Fruit fly (Drosophila melanogaster) whole organism, embryonic: Measurements from ENCODE around the gene CG4820.

Source experiments
- CG10147 ChIP-seq: fragments of 200-800 bp; sonication (Bioruptor generic); optimal IDR thresholded peaks from 2 replicates; lab custom pipeline; 2019; ENCODE audit warnings: missing biosample characterization, mild to moderate bottlenecking, missing genetic modification characterization, moderate library complexity
- CG2199 ChIP-seq: fragments of 200-800 bp; sonication (Bioruptor generic); IDR thresholded peaks from 3 replicates; pipeline ENCODE4 v1.3.6; 2022; ENCODE audit warnings: missing biosample characterization, missing genetic modification characterization
- CG31365 ChIP-seq: fragments of 200-800 bp; sonication (Bioruptor generic); optimal IDR thresholded peaks from 2 replicates; lab custom pipeline; 2018; ENCODE audit warnings: missing biosample characterization, mild to moderate bottlenecking, missing genetic modification characterization
- CG4282 ChIP-seq: fragments of 200-800 bp; sonication (Bioruptor generic); optimal IDR thresholded peaks from 2 replicates; lab custom pipeline; 2016; ENCODE audit warnings: missing biosample characterization, missing genetic modification characterization
- Dp ChIP-seq: fragments of 200-800 bp; sonication (Bioruptor generic); optimal IDR thresholded peaks from 2 replicates; lab custom pipeline; 2018; ENCODE audit warnings: missing biosample characterization, mild to moderate bottlenecking, missing genetic modification characterization, moderate library complexity
- Elba2 ChIP-seq: fragments of 200-800 bp; sonication (Bioruptor generic); optimal IDR thresholded peaks from 3 replicates; lab custom pipeline; 2016; ENCODE audit warnings: missing biosample characterization, missing genetic modification characterization
- disco-r ChIP-seq: fragments of 200-800 bp; sonication (Bioruptor generic); optimal IDR thresholded peaks from 2 replicates; lab custom pipeline; 2016; ENCODE audit warnings: missing biosample characterization, missing genetic modification characterization
- kni ChIP-seq: fragments of 200-800 bp; sonication (Bioruptor generic); optimal IDR thresholded peaks from 3 replicates; lab custom pipeline; 2017; ENCODE audit warnings: mild to moderate bottlenecking, missing biosample characterization, missing genetic modification reagents, missing genetic modification characterization

dm6 chr3R:11219883-11220282 is 3.5 kb downstream of the CG4820 start, which contains the start of gene CG6689:
- TF ChIP-seq disco-r (GFP tag; lab: Kevin White, UChicago) (no peak), CG31365 (tag; lab: Kevin White, UChicago) (no peak), Dp (GFP tag; lab: Kevin White, UChicago) (peak; percentile 69), CG2199 (GFP tag; lab: Robert Waterston, UW) (no peak), Elba2 (GFP tag; lab: Kevin White, UChicago) (peak; percentile 48), CG4282 (no peak), kni (GFP tag; lab: Kevin White, UChicago) (no peak), CG10147 (no peak)
